Worm (Caenorhabditis elegans): ENCODE data around the gene K02D10.4.

The K02D10.4 gene

DNA sequence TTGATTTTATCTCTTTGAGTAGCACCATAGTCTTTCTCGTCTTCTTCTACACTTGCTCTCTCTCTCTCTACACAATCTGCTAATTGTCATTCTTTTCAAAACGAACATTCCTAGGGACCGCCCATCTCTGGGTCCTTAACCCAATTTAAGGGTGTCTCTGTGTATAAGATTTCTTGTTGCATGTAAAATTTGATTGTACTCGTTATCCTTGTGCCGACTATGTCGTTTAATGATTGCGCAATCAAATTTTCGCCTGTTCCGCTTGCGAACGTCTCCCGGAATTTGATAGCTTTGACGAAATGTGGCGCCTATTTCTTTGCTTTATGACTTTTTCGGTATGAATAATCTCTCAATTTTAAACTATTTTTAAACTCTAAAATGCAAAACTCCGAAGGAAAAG is 31.3 kb upstream of the K02D10.4 start:
- TF ChIP-seq dmd-8 (GFP tag; IDR thresholded peaks at IDR 0.05) (no peak), mes-2 (tag; optimal IDR thresholded peaks at IDR 0.05; ENCODE audit: poor library complexity, severe bottlenecking) (no peak), fkh-10 (GFP tag; optimal IDR thresholded peaks at IDR 0.05) (peak; percentile 81), unc-62 (GFP tag; optimal IDR thresholded peaks at IDR 0.05 in 1 of 2) (peak in 1 of 2 experiments; percentile 68), unc-62 (tag; optimal IDR thresholded peaks at IDR 0.05) (no peak), ztf-7 (tag; optimal IDR thresholded peaks at IDR 0.05) (no peak), unc-39 (tag; optimal IDR thresholded peaks at IDR 0.05) (no peak), daf-8 (GFP tag; IDR thresholded peaks at IDR 0.05) (no peak), lsy-2 (tag; optimal IDR thresholded peaks at IDR 0.05) (peak in 1 of 2 experiments; percentile 6), ctbp-1 (GFP tag; IDR thresholded peaks at IDR 0.05) (0 out of 2 replicates have a peak, but pooled peaks have one; percentile 23), php-3 (GFP tag; IDR thresholded peaks at IDR 0.05) (no peak), F10B5.3 (tag; optimal IDR thresholded peaks at IDR 0.05) (no peak), spr-1 (tag; optimal IDR thresholded peaks at IDR 0.05) (no peak), ces-1 (GFP tag; optimal IDR thresholded peaks at IDR 0.05) (peak; percentile 90), zip-11 (GFP tag; IDR thresholded peaks at IDR 0.05) (no peak)

DNA sequence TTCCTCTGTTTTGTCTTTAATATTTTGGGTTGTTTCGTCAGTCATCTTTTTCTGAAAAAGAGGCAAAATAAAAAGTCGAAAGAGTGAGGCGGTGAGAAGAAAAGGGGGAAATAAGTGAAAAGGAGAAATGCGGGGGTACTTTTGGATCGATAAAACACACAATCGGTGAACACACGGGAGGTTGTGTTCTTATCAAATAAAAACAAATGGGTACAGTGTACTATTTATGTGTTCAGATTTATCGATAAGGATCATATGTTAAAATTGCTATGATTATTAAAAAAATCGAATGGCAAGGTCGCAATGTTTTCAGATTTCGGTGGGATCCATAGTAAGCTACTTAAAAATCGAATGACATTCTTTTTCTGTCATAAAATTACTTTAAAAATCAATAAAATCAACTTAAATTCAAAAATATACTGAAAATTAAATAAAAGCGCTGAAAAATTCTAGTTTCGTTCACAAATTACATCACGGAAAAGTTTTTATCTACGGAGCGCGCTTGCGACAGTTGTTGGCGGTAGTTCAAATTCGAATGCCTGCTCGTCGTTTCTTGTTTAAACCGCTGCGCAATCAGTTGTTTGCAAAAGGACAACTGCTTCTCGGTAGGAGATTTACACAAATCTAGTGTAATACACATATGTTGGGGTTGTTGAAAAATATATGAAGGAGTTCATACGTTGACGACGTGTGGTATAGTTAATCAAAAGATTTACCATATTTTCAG is 29.6 kb upstream of the K02D10.4 start, which contains the start of gene prx-19:
TSS of gene prx-19 (minus strand) at position 51 of the 727 bp plus-strand sequence.
- TF ChIP-seq egl-43 (GFP tag; IDR thresholded peaks at IDR 0.05) (no peak), nhr-76 (tag; optimal IDR thresholded peaks at IDR 0.05) (no peak), nhr-6 (tag; optimal IDR thresholded peaks at IDR 0.05) (no peak), ceh-82 (tag; optimal IDR thresholded peaks at IDR 0.05) (no peak), sdz-12 (GFP tag; optimal IDR thresholded peaks at IDR 0.05) (no peak), dpl-1 (GFP tag; optimal IDR thresholded peaks at IDR 0.05) (peak; percentile 92), spr-3 (GFP tag; optimal IDR thresholded peaks at IDR 0.05) (no peak), T20F7.1 (GFP tag; optimal IDR thresholded peaks at IDR 0.05) (no peak), ceh-20 (GFP tag; IDR thresholded peaks at IDR 0.05) (no peak), ZK546.5 (tag; optimal IDR thresholded peaks at IDR 0.05) (no peak), F10B5.3 (tag; optimal IDR thresholded peaks at IDR 0.05) (no peak), cey-2 (tag; optimal IDR thresholded peaks at IDR 0.05; ENCODE audit: borderline replicate concordance, insufficient read depth) (no peak), gei-8 (GFP tag; optimal IDR thresholded peaks at IDR 0.05) (no peak), snpc-1.2 (GFP tag; IDR thresholded peaks at IDR 0.05) (no peak), hlh-11 (tag; optimal IDR thresholded peaks at IDR 0.05) (peak; percentile 8), tag-97 (GFP tag; IDR thresholded peaks at IDR 0.05) (no peak), mes-2 (tag; optimal IDR thresholded peaks at IDR 0.05; ENCODE audit: poor library complexity, severe bottlenecking) (peak; percentile 48), fos-1 (tag; optimal IDR thresholded peaks at IDR 0.05) (no peak), attf-4 (tag; optimal IDR thresholded peaks at IDR 0.05) (no peak), tra-1 (GFP tag; IDR thresholded peaks at IDR 0.05) (no peak), rbr-2 (tag; optimal IDR thresholded peaks at IDR 0.05) (no peak), unc-62 (GFP tag; optimal IDR thresholded peaks at IDR 0.05 in 1 of 2) (peak in 1 of 2 experiments; percentile 39), unc-62 (tag; optimal IDR thresholded peaks at IDR 0.05) (no peak), daf-16 (GFP tag; optimal IDR thresholded peaks at IDR 0.05) (no peak), daf-16 (tag; optimal IDR thresholded peaks at IDR 0.05) (peak; percentile 13), daf-12 (tag; optimal IDR thresholded peaks at IDR 0.05) (no peak), ceh-62 (tag; optimal IDR thresholded peaks at IDR 0.05) (no peak), nhr-111 (GFP tag; optimal IDR thresholded peaks at IDR 0.05) (no peak), lin-38 (GFP tag; IDR thresholded peaks at IDR 0.05) (peak; percentile 87), arid-1 (GFP tag; conservative IDR thresholded peaks at IDR 0.05) (no peak), duxl-1 (tag; optimal IDR thresholded peaks at IDR 0.05; ENCODE audit: poor library complexity) (no peak), lim-7 (GFP tag; IDR thresholded peaks at IDR 0.05) (no peak), hlh-30 (tag; optimal IDR thresholded peaks at IDR 0.05; ENCODE audit: insufficient read depth) (peak; percentile 47), nhr-48 (tag; optimal IDR thresholded peaks at IDR 0.05) (no peak), madf-9 (GFP tag; conservative IDR thresholded peaks at IDR 0.05) (no peak), ctbp-1 (GFP tag; IDR thresholded peaks at IDR 0.05) (no peak), skn-1 (tag; optimal IDR thresholded peaks at IDR 0.05) (no peak), T26A8.4 (GFP tag; IDR thresholded peaks at IDR 0.05) (no peak), F37D6.2 (tag; optimal IDR thresholded peaks at IDR 0.05) (no peak)

Data from whole organism, L4 larva.